Fruit fly (Drosophila melanogaster) whole organism, pupa: ENCODE data around the gene Rpt5.

Experiments
- CG10348 ChIP-seq: fragments of 200-800 bp; sonication (Bioruptor generic); IDR thresholded peaks from 2 replicates; pipeline ENCODE4 v1.3.6; 2022; ENCODE audit warnings: missing biosample characterization, missing genetic modification characterization
- fd96Ca ChIP-seq: fragments of 200-800 bp; sonication (Bioruptor generic); IDR thresholded peaks from 3 replicates; pipeline ENCODE4 v1.3.6; 2022; ENCODE audit warnings: missing biosample characterization, missing genetic modification characterization

DNA sequence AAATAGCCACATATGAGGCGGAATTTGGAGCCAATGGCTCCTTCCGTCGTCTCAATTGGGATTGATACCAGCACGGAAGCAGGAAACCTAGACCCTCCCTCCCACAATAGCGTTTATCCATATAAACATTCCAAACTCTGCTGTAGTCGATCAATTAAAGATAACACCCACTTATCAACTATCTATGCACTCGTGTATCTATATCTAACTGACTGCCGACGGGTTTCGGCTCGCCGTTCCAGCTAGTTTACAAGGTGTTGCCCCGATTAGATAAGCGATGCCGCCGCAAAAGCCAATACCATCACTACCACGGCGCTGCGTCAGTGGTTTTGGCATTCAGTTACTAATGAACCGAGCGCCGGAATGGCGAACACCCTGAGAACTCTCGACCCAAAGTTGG is 41.5 kb upstream of the Rpt5 start, which contains the start of gene CG10300:
- TF ChIP-seq fd96Ca (GFP tag; lab: Robert Waterston, UW), result no peak
- TF ChIP-seq CG10348 (GFP tag; lab: Robert Waterston, UW), result no peak
